Worm (Caenorhabditis elegans) whole organism, L4 larva: Measurements from ENCODE around the gene pqn-73.

ENCODE experiments used
- lin-15B ChIP-seq: fragments of 150-350 bp; sonication (generic microtip); optimal IDR thresholded peaks from 3 replicates; lab custom pipeline; 2014; ENCODE audit warnings: missing biosample characterization, missing genetic modification characterization
- nhr-111 ChIP-seq: fragments of 200-800 bp; sonication (Bioruptor generic); optimal IDR thresholded peaks from 2 replicates; lab custom pipeline; 2018; ENCODE audit warnings: mild to moderate bottlenecking, missing genetic modification characterization, missing compliant biosample characterization
- nhr-237 ChIP-seq: sonication (generic microtip); optimal IDR thresholded peaks from 2 replicates; lab custom pipeline; 2017; ENCODE audit warnings: missing biosample characterization, missing genetic modification characterization
- skn-1 ChIP-seq: fragments of 150-350 bp; optimal IDR thresholded peaks from 2 replicates; lab custom pipeline; 2014; ENCODE audit warnings: missing biosample characterization, missing genetic modification characterization

ce11 chrII:8568234-8568969 is 27.9 kb downstream of the pqn-73 start:
- TF ChIP-seq nhr-111 (no peak), nhr-237 (tag; lab: Kevin White, UChicago) (no peak), skn-1 (tag; lab: Kevin White, UChicago) (no peak), lin-15B (tag; lab: Kevin White, UChicago) (no peak)
